Worm (Caenorhabditis elegans) whole organism, L4/young adult: ENCODE results near the gene fbxa-95.

Experiments used
- W03F9.2 ChIP-seq: fragments of 150-350 bp; optimal IDR thresholded peaks from 2 replicates; lab custom pipeline; 2014; ENCODE audit warnings: missing biosample characterization, missing genetic modification characterization
- dao-5 ChIP-seq: sonication (generic microtip); optimal IDR thresholded peaks from 2 replicates; lab custom pipeline; 2016; ENCODE audit warnings: missing genotype, missing genetic modification characterization, moderate library complexity, missing compliant biosample characterization
- him-1 ChIP-seq: sonication (generic microtip); optimal IDR thresholded peaks from 2 replicates; lab custom pipeline; 2016; ENCODE audit warnings: missing genotype, missing genetic modification reagents, missing genetic modification characterization, missing compliant biosample characterization

The fbxa-95 gene

ce11 chrV:15602253-15602652 lies 31.0 kb downstream of the fbxa-95 start, which contains the start of gene fbxa-152:
TSS of gene fbxa-152 (minus strand) at chrV:15602353.
- TF ChIP-seq him-1 (tag; lab: Kevin White, UChicago): no peak
- no peak for TF ChIP-seq dao-5
- TF ChIP-seq W03F9.2: no peak

- no peak for TF ChIP-seq dao-5
- TF ChIP-seq him-1 (tag; lab: Kevin White, UChicago): no peak
- no peak for TF ChIP-seq W03F9.2
These were observed 33.8 kb downstream of the fbxa-95 start, which contains the start of gene fbxa-154 for ce11 chrV:15605045-15605444. TSS of gene fbxa-154 (minus strand) at chrV:15605145.

ce11 chrV:15610350-15610940 lies 39.2 kb downstream of the fbxa-95 start, which contains the start of the genes fbxa-153 and str-12:
TSS of gene fbxa-153 (minus strand) at chrV:15610384.
TSS of gene str-12 (plus strand) at chrV:15610890.
- no peak for TF ChIP-seq W03F9.2
- no peak for TF ChIP-seq him-1 (tag; lab: Kevin White, UChicago)
- TF ChIP-seq dao-5: no peak

ce11 chrV:15612886-15613285 lies 41.6 kb downstream of the fbxa-95 start, which contains the start of gene str-263:
TSS of gene str-263 (plus strand) at chrV:15613186.
- TF ChIP-seq W03F9.2 (no peak), him-1 (tag; lab: Kevin White, UChicago) (no peak), dao-5 (no peak)

- TF ChIP-seq W03F9.2 (no peak), him-1 (tag; lab: Kevin White, UChicago) (no peak), dao-5 (no peak)
These were observed 43.3 kb downstream of the fbxa-95 start for ce11 chrV:15614534-15614933.

ce11 chrV:15621518-15621917 lies 50.2 kb downstream of the fbxa-95 start, which contains the start of gene C55A1.1:
TSS of gene C55A1.1 (plus strand) at chrV:15621818.
- TF ChIP-seq him-1 (tag; lab: Kevin White, UChicago) (no peak), dao-5 (no peak), W03F9.2 (no peak)
